Fruit fly (Drosophila melanogaster) whole organism, embryonic: ENCODE data around the gene CG32686.
A peak's percentile ranks its signal among the peaks of the same experiment; 100 is the strongest.

Source experiments
- Abd-B ChIP-seq: fragments of 200-800 bp; sonication (Bioruptor generic); optimal IDR thresholded peaks from 2 replicates; lab custom pipeline; 2018; ENCODE audit warnings: missing biosample characterization, mild to moderate bottlenecking, missing genetic modification characterization, moderate library complexity
- CG10959 ChIP-seq: fragments of 200-800 bp; sonication (Bioruptor generic); IDR thresholded peaks from 2 replicates; pipeline ENCODE4 v1.3.6; 2022; ENCODE audit warnings: missing biosample characterization, missing genetic modification characterization
- CG12942 ChIP-seq: fragments of 200-800 bp; sonication (Bioruptor generic); optimal IDR thresholded peaks from 3 replicates; lab custom pipeline; 2016; ENCODE audit warnings: missing biosample characterization, missing genetic modification characterization
- CG15696 ChIP-seq: fragments of 200-800 bp; sonication (Bioruptor generic); optimal IDR thresholded peaks from 2 replicates; lab custom pipeline; 2019; ENCODE audit warnings: missing biosample characterization, mild to moderate bottlenecking, missing genetic modification characterization, moderate library complexity
- CG17568 ChIP-seq: fragments of 200-800 bp; sonication (Bioruptor generic); optimal IDR thresholded peaks from 2 replicates; lab custom pipeline; 2018; ENCODE audit warnings: missing biosample characterization, mild to moderate bottlenecking, missing genetic modification characterization, moderate library complexity
- CG18764 ChIP-seq: fragments of 200-800 bp; sonication (Bioruptor generic); optimal IDR thresholded peaks from 3 replicates; lab custom pipeline; 2016; ENCODE audit warnings: missing biosample characterization, missing genetic modification characterization
- CG32532 ChIP-seq: fragments of 200-800 bp; sonication (Bioruptor generic); IDR thresholded peaks from 2 replicates; pipeline ENCODE4 v1.3.6; 2022; ENCODE audit warnings: missing biosample characterization, missing genetic modification characterization
- CG3281 ChIP-seq: fragments of 200-800 bp; sonication (Bioruptor generic); optimal IDR thresholded peaks from 3 replicates; lab custom pipeline; 2017; ENCODE audit warnings: missing biosample characterization, mild to moderate bottlenecking, missing genetic modification characterization
- CG33557 ChIP-seq: fragments of 200-800 bp; sonication (Bioruptor generic); optimal IDR thresholded peaks from 2 replicates; lab custom pipeline; 2019; ENCODE audit warnings: missing biosample characterization, mild to moderate bottlenecking, missing genetic modification characterization, moderate library complexity
- CG6175 ChIP-seq: fragments of 200-800 bp; sonication (Bioruptor generic); IDR thresholded peaks from 3 replicates; pipeline ENCODE4 v1.3.6; 2022; ENCODE audit warnings: missing biosample characterization, missing genetic modification characterization
- CG7839 ChIP-seq: fragments of 200-800 bp; sonication (Bioruptor generic); optimal IDR thresholded peaks from 3 replicates; lab custom pipeline; 2018; ENCODE audit warnings: missing biosample characterization, mild to moderate bottlenecking, missing genetic modification characterization, moderate library complexity
- CG8281 ChIP-seq: fragments of 200-800 bp; sonication (Bioruptor generic); optimal IDR thresholded peaks from 2 replicates; lab custom pipeline; 2018; ENCODE audit warnings: missing biosample characterization, mild to moderate bottlenecking, missing genetic modification characterization, moderate library complexity
- CG9437 ChIP-seq: fragments of 200-800 bp; sonication (Bioruptor generic); optimal IDR thresholded peaks from 2 replicates; lab custom pipeline; 2018; ENCODE audit warnings: missing biosample characterization, mild to moderate bottlenecking, missing genetic modification characterization
- Dfd ChIP-seq, 2 experiments: fragments of >200 bp; optimal IDR thresholded peaks; 2 replicates each; lab custom pipeline; 2017; ENCODE audit warnings: missing biosample characterization in 2 of 2, missing genetic modification characterization in 2 of 2
- Dip3 ChIP-seq: fragments of 200-800 bp; sonication (Bioruptor generic); optimal IDR thresholded peaks from 3 replicates; lab custom pipeline; 2016; ENCODE audit warnings: missing biosample characterization, missing genetic modification characterization
- Ets97D ChIP-seq: fragments of 200-800 bp; sonication (Bioruptor generic); optimal IDR thresholded peaks from 3 replicates; lab custom pipeline; 2016; ENCODE audit warnings: missing biosample characterization, missing genetic modification characterization
- HmgD ChIP-seq: fragments of 200-800 bp; sonication (Bioruptor generic); optimal IDR thresholded peaks from 3 replicates; lab custom pipeline; 2016; ENCODE audit warnings: missing biosample characterization, missing genetic modification characterization
- Med ChIP-seq: fragments of 200-800 bp; sonication (Bioruptor generic); peaks from one replicate; lab custom pipeline; 2016; ENCODE audit warnings: missing biosample characterization, missing genetic modification characterization, mild to moderate bottlenecking, inconsistent platforms, moderate library complexity
- Mes4 ChIP-seq: fragments of 200-800 bp; sonication (Bioruptor generic); optimal IDR thresholded peaks from 2 replicates; lab custom pipeline; 2016; ENCODE audit warnings: missing biosample characterization, missing genetic modification characterization
- Ravus ChIP-seq: fragments of 200-800 bp; sonication (Bioruptor generic); IDR thresholded peaks from 2 replicates; pipeline ENCODE4 v1.3.6; 2022; ENCODE audit warnings: missing biosample characterization, missing genetic modification characterization
- Ssrp ChIP-seq: fragments of 200-800 bp; sonication (Bioruptor generic); optimal IDR thresholded peaks from 2 replicates; lab custom pipeline; 2018; ENCODE audit warnings: missing biosample characterization, mild to moderate bottlenecking, missing genetic modification characterization, moderate library complexity
- ap ChIP-seq: fragments of 200-800 bp; sonication (Bioruptor generic); IDR thresholded peaks from 2 replicates; pipeline ENCODE4 v1.3.6; 2022; ENCODE audit warnings: missing biosample characterization, missing genetic modification characterization
- bcd ChIP-seq: fragments of 200-800 bp; sonication (Bioruptor generic); optimal IDR thresholded peaks from 2 replicates; lab custom pipeline; 2017; ENCODE audit warnings: missing biosample characterization, mild to moderate bottlenecking, missing genetic modification characterization
- br ChIP-seq: fragments of >200 bp; optimal IDR thresholded peaks from 2 replicates; lab custom pipeline; 2017
- bsh ChIP-seq, 2 experiments: fragments of 200-800 bp; sonication (Bioruptor generic); optimal IDR thresholded peaks; 2 replicates each; lab custom pipeline; 2017 to 2018; ENCODE audit warnings: mild to moderate bottlenecking in 2 of 2, missing biosample characterization in 2 of 2, missing genetic modification characterization in 2 of 2, moderate library complexity in 1 of 2
- cad ChIP-seq: fragments of >200 bp; optimal IDR thresholded peaks from 2 replicates; lab custom pipeline; 2017; ENCODE audit warnings: missing biosample characterization, missing genetic modification characterization
- chm ChIP-seq: fragments of 200-800 bp; sonication (Bioruptor generic); IDR thresholded peaks from 2 replicates; pipeline ENCODE4 v1.3.6; 2022; ENCODE audit warnings: missing biosample characterization, missing genetic modification characterization
- crol ChIP-seq: fragments of 200-800 bp; sonication (Bioruptor generic); IDR thresholded peaks from 2 replicates; pipeline ENCODE4 v1.3.6; 2022; ENCODE audit warnings: missing biosample characterization, missing genetic modification characterization
- dm ChIP-seq: fragments of 200-800 bp; sonication (Bioruptor generic); optimal IDR thresholded peaks from 3 replicates; lab custom pipeline; 2016; ENCODE audit warnings: missing biosample characterization, missing genetic modification characterization
- dmrt99B ChIP-seq: fragments of 200-800 bp; sonication (Bioruptor generic); optimal IDR thresholded peaks from 2 replicates; lab custom pipeline; 2018; ENCODE audit warnings: missing biosample characterization, mild to moderate bottlenecking, missing genetic modification characterization, moderate library complexity
- esg ChIP-seq: fragments of 200-800 bp; sonication (Bioruptor generic); conservative IDR thresholded peaks from 2 replicates; pipeline ENCODE4 v1.3.6; 2022; ENCODE audit warnings: missing biosample characterization, missing genetic modification characterization
- fru ChIP-seq: fragments of >200 bp; optimal IDR thresholded peaks from 2 replicates; lab custom pipeline; 2017
- gfzf ChIP-seq: fragments of 200-800 bp; sonication (Bioruptor generic); optimal IDR thresholded peaks from 2 replicates; lab custom pipeline; 2016; ENCODE audit warnings: missing biosample characterization, mild to moderate bottlenecking, missing genetic modification characterization, moderate library complexity
- ham ChIP-seq: fragments of 200-800 bp; sonication (Bioruptor generic); IDR thresholded peaks from 2 replicates; pipeline ENCODE4 v1.3.6; 2022; ENCODE audit warnings: missing biosample characterization, missing genetic modification characterization
- her ChIP-seq: fragments of 200-800 bp; sonication (Bioruptor generic); optimal IDR thresholded peaks from 2 replicates; lab custom pipeline; 2016; ENCODE audit warnings: missing biosample characterization, missing genetic modification characterization
- ind ChIP-seq: fragments of 200-800 bp; sonication (Bioruptor generic); optimal IDR thresholded peaks from 3 replicates; lab custom pipeline; 2016; ENCODE audit warnings: missing biosample characterization, missing genetic modification characterization
- jigr1 ChIP-seq: fragments of 200-800 bp; sonication (Bioruptor generic); IDR thresholded peaks from 3 replicates; pipeline ENCODE4 v1.3.6; 2022; ENCODE audit warnings: missing biosample characterization, missing genetic modification characterization
- jing ChIP-seq: fragments of 200-800 bp; sonication (Bioruptor generic); optimal IDR thresholded peaks from 2 replicates; lab custom pipeline; 2018; ENCODE audit warnings: missing biosample characterization, mild to moderate bottlenecking, missing genetic modification characterization
- kah ChIP-seq: fragments of 200-800 bp; sonication (Bioruptor generic); optimal IDR thresholded peaks from 2 replicates; lab custom pipeline; 2018; ENCODE audit warnings: missing biosample characterization, mild to moderate bottlenecking, missing genetic modification characterization
- luna ChIP-seq: fragments of 200-800 bp; sonication (Bioruptor generic); optimal IDR thresholded peaks from 2 replicates; lab custom pipeline; 2016; ENCODE audit warnings: missing biosample characterization, missing genetic modification characterization
- phol ChIP-seq: fragments of 200-800 bp; sonication (Bioruptor generic); optimal IDR thresholded peaks from 3 replicates; lab custom pipeline; 2018; ENCODE audit warnings: missing biosample characterization, mild to moderate bottlenecking, missing genetic modification characterization, moderate library complexity
- psq ChIP-seq: fragments of 200-800 bp; sonication (Bioruptor generic); optimal IDR thresholded peaks from 2 replicates; lab custom pipeline; 2017; ENCODE audit warnings: missing biosample characterization, missing genetic modification characterization
- pzg ChIP-seq: fragments of 200-800 bp; sonication (Bioruptor generic); optimal IDR thresholded peaks from 3 replicates; lab custom pipeline; 2018; ENCODE audit warnings: missing biosample characterization, mild to moderate bottlenecking, missing genetic modification characterization, moderate library complexity
- schlank ChIP-seq: fragments of 200-800 bp; sonication (Bioruptor generic); optimal IDR thresholded peaks from 2 replicates; lab custom pipeline; 2018; ENCODE audit warnings: missing biosample characterization, mild to moderate bottlenecking, missing genetic modification characterization
- sens ChIP-seq: fragments of 200-800 bp; sonication (Bioruptor generic); peaks from one replicate; lab custom pipeline; 2016; ENCODE audit warnings: missing biosample characterization, missing genetic modification characterization
- sens-2 ChIP-seq: fragments of 200-800 bp; sonication (Bioruptor generic); IDR thresholded peaks from 2 replicates; pipeline ENCODE4 v1.3.6; 2022; ENCODE audit warnings: missing biosample characterization, missing genetic modification characterization
- tio ChIP-seq: fragments of 200-800 bp; sonication (Bioruptor generic); optimal IDR thresholded peaks from 2 replicates; lab custom pipeline; 2017; ENCODE audit warnings: missing biosample characterization, missing genetic modification characterization, inconsistent platforms
- ttk ChIP-seq: fragments of 200-800 bp; sonication (Bioruptor generic); IDR thresholded peaks from 2 replicates; pipeline ENCODE4 v2.1.2; 2022; ENCODE audit warnings: missing biosample characterization, missing genetic modification characterization
- unc-4 ChIP-seq: fragments of 200-800 bp; sonication (Bioruptor generic); IDR thresholded peaks from 2 replicates; pipeline ENCODE4 v1.3.6; 2022; ENCODE audit warnings: missing biosample characterization, missing genetic modification characterization; ENCODE audit not compliant: partially characterized antibody
- unpg ChIP-seq: fragments of 200-800 bp; sonication (Bioruptor generic); optimal IDR thresholded peaks from 3 replicates; lab custom pipeline; 2018; ENCODE audit warnings: missing biosample characterization, mild to moderate bottlenecking, missing genetic modification characterization, moderate library complexity
- wor ChIP-seq: fragments of 200-800 bp; sonication (Bioruptor generic); IDR thresholded peaks from 2 replicates; pipeline ENCODE4 v1.3.6; 2022; ENCODE audit warnings: missing biosample characterization, missing genetic modification characterization
- z ChIP-seq: fragments of 200-800 bp; sonication (Bioruptor generic); IDR thresholded peaks from 3 replicates; pipeline ENCODE4 v1.3.6; 2022; ENCODE audit warnings: missing biosample characterization, missing genetic modification characterization
- zen2 ChIP-seq: fragments of 200-800 bp; sonication (Bioruptor generic); IDR thresholded peaks from 3 replicates; pipeline ENCODE4 v1.3.6; 2022; ENCODE audit warnings: missing biosample characterization, missing genetic modification characterization; ENCODE audit not compliant: partially characterized antibody

CG32686 gene

DNA sequence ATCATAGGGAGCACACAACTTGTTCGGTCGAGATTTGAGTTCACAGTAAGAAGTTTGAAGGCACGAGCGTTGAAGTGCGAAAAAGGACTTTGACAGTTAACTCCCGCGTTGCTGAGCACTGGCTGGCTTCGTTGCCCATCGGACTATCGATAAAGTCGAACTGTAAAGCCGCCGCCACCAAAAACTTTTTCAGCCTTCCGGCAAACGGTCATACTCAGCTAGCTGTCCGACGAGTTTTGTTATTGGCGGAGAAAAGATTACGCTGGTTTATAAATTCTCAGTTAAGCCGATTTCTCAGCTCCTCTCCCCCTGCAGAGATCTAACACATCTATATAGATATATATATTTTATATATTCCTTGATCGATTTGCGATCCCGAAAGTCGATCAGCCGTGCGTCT, 10.6 kb upstream of the CG32686 start, which contains the start of the genes Psf3 and flw:
Gene Psf3 (minus strand): TSS at position 105 of the 400 bp plus-strand sequence.
Gene flw (plus strand): TSS at position 204 of the 400 bp plus-strand sequence.
- TF ChIP-seq CG18764 (GFP tag; lab: Kevin White, UChicago) (peak; percentile 8), unc-4 (GFP tag; lab: Robert Waterston, UW) (peak; percentile 52), Dfd (GFP tag; optimal IDR thresholded peaks at IDR 0.05; lab: Kevin White, UChicago) (no peak), cad (GFP tag; lab: Kevin White, UChicago) (no peak), jigr1 (GFP tag; lab: Robert Waterston, UW) (no peak), CG7839 (tag; lab: Kevin White, UChicago) (no peak), luna (GFP tag; lab: Kevin White, UChicago) (no peak), zen2 (GFP tag; lab: Robert Waterston, UW) (peak; percentile 24; the same call in 1 of the 3 replicates), crol (GFP tag; lab: Robert Waterston, UW) (no peak), unpg (GFP tag; lab: Kevin White, UChicago) (no peak), ap (GFP tag; lab: Robert Waterston, UW) (no peak), ham (GFP tag; lab: Robert Waterston, UW) (no peak), CG3281 (no peak), jing (GFP tag; lab: Kevin White, UChicago) (no peak), ind (GFP tag; lab: Kevin White, UChicago) (no peak), esg (no peak), Med (GFP tag; lab: Kevin White, UChicago) (peak; percentile 85), pzg (peak; percentile 83), phol (tag; lab: Kevin White, UChicago) (peak; percentile 29), wor (GFP tag; lab: Robert Waterston, UW) (no peak), CG17568 (GFP tag; lab: Kevin White, UChicago) (no peak), bcd (GFP tag; lab: Kevin White, UChicago) (no peak), dm (GFP tag; lab: Kevin White, UChicago) (no peak), CG6175 (GFP tag; lab: Robert Waterston, UW) (no peak), fru (lab: Kevin White, UChicago) (no peak), sens-2 (GFP tag; lab: Robert Waterston, UW) (no peak), HmgD (GFP tag; lab: Kevin White, UChicago) (no peak), gfzf (GFP tag; lab: Kevin White, UChicago) (peak; percentile 79), bsh (GFP tag; optimal IDR thresholded peaks at IDR 0.05; lab: Kevin White, UChicago) (no peak), z (GFP tag; lab: Robert Waterston, UW) (no peak), kah (GFP tag; lab: Kevin White, UChicago) (no peak), br (no peak), Mes4 (GFP tag; lab: Kevin White, UChicago) (no peak), psq (GFP tag; lab: Kevin White, UChicago) (no peak), her (GFP tag; lab: Kevin White, UChicago) (peak; percentile 20), CG15696 (tag; lab: Kevin White, UChicago) (no peak), CG33557 (GFP tag; lab: Kevin White, UChicago) (no peak), Ssrp (tag; lab: Kevin White, UChicago) (no peak), CG10959 (GFP tag; lab: Robert Waterston, UW) (no peak), Abd-B (no peak), CG9437 (GFP tag; lab: Kevin White, UChicago) (no peak), chm (GFP tag; lab: Robert Waterston, UW) (no peak; the same call in 1 of the 2 replicates), Dip3 (GFP tag; lab: Kevin White, UChicago) (peak; percentile 41), ttk (GFP tag; lab: Robert Waterston, UW) (no peak), CG8281 (tag; lab: Kevin White, UChicago) (no peak), Ravus (no peak), sens (peak; percentile 84), tio (GFP tag; lab: Kevin White, UChicago) (no peak), dmrt99B (tag; lab: Kevin White, UChicago) (no peak), schlank (tag; lab: Kevin White, UChicago) (no peak), CG12942 (no peak), CG32532 (peak; percentile 38; the same call in 1 of the 2 replicates), Ets97D (GFP tag; lab: Kevin White, UChicago) (peak; percentile 84)
